Worm (Caenorhabditis elegans): Measurements from ENCODE around the gene ZK470.6.

The ZK470.6 gene

ce11 chrX:4140755-4141417 lies 36.4 kb downstream of the ZK470.6 start (continued):
- TF ChIP-seq nhr-90 (tag; optimal IDR thresholded peaks at IDR 0.05), result no peak
- no peak for TF ChIP-seq him-1 (tag; optimal IDR thresholded peaks at IDR 0.05)
- no peak for TF ChIP-seq fkh-3 (tag; optimal IDR thresholded peaks at IDR 0.05)
- TF ChIP-seq F10E7.11 (tag; optimal IDR thresholded peaks at IDR 0.05), result no peak
- no peak for TF ChIP-seq mcd-1 (GFP tag; IDR thresholded peaks at IDR 0.05)
- no peak for TF ChIP-seq chd-7 (tag; optimal IDR thresholded peaks at IDR 0.05)
- TF ChIP-seq D2030.7 (GFP tag; IDR thresholded peaks at IDR 0.05), result no peak
- no peak for TF ChIP-seq nfya-2 (GFP tag; IDR thresholded peaks at IDR 0.05)
- no peak for TF ChIP-seq pha-4 (tag; optimal IDR thresholded peaks at IDR 0.05)
- TF ChIP-seq dpl-1 (GFP tag; optimal IDR thresholded peaks at IDR 0.05), result no peak
- TF ChIP-seq cebp-2 (GFP tag; IDR thresholded peaks at IDR 0.05), result no peak
- no peak for TF ChIP-seq ceh-91 (GFP tag; IDR thresholded peaks at IDR 0.05)
- TF ChIP-seq nhr-80 (tag; optimal IDR thresholded peaks at IDR 0.05), result peak; percentile 50
- TF ChIP-seq B0019.2 (GFP tag; conservative IDR thresholded peaks at IDR 0.05), result no peak
- TF ChIP-seq ztf-28 (GFP tag; IDR thresholded peaks at IDR 0.05), result no peak
- TF ChIP-seq let-526 (GFP tag; IDR thresholded peaks at IDR 0.05), result no peak

- 0 out of 2 replicates have a peak, but pooled peaks have one; percentile 7 for TF ChIP-seq ceh-40 (GFP tag; IDR thresholded peaks at IDR 0.05)
- no peak for TF ChIP-seq F57A8.1 (GFP tag; optimal IDR thresholded peaks at IDR 0.05)
- TF ChIP-seq nhr-80 (tag; optimal IDR thresholded peaks at IDR 0.05), result peak; percentile 36
- no peak for TF ChIP-seq ztf-28 (GFP tag; IDR thresholded peaks at IDR 0.05)
- peak; percentile 56; the same call in 1 of the 2 replicates for TF ChIP-seq zfh-2 (GFP tag; conservative IDR thresholded peaks at IDR 0.05)
- TF ChIP-seq hlh-12 (tag; optimal IDR thresholded peaks at IDR 0.05), result no peak
- 0 out of 2 replicates have a peak, but pooled peaks have one; percentile 44 for TF ChIP-seq nfyb-1 (GFP tag; IDR thresholded peaks at IDR 0.05)
- no peak for TF ChIP-seq Y95B8A.8 (GFP tag; IDR thresholded peaks at IDR 0.05)
- no peak for TF ChIP-seq mes-4 (tag; optimal IDR thresholded peaks at IDR 0.05)
- no peak for TF ChIP-seq nhr-27 (tag; optimal IDR thresholded peaks at IDR 0.05)
- TF ChIP-seq lag-1 (GFP tag; IDR thresholded peaks at IDR 0.05), result no peak
- peak; percentile 18 for TF ChIP-seq die-1 (tag; optimal IDR thresholded peaks at IDR 0.05)
- no peak for TF ChIP-seq cebp-1 (GFP tag; IDR thresholded peaks at IDR 0.05)
- peak; percentile 20 for TF ChIP-seq cebp-1 (tag; optimal IDR thresholded peaks at IDR 0.05)
Observed at ce11 chrX:4139593-4140565, 37.4 kb downstream of the ZK470.6 start, which contains the start of gene ZK470.4. Gene ZK470.4, minus strand, starts transcription at chrX:4139767.

ce11 chrX:4138413-4139193 lies 38.7 kb downstream of the ZK470.6 start:
- no peak for TF ChIP-seq xnd-1 (tag; optimal IDR thresholded peaks at IDR 0.05)
- no peak for TF ChIP-seq hlh-12 (tag; optimal IDR thresholded peaks at IDR 0.05)
- TF ChIP-seq Y53G8AR.9 (GFP tag; conservative IDR thresholded peaks at IDR 0.05), result no peak
- no peak for TF ChIP-seq ceh-100 (GFP tag; IDR thresholded peaks at IDR 0.05)

Data from whole organism, young adult.